Fruit fly (Drosophila melanogaster) whole organism, prepupa: ENCODE data around the gene CG4073.
A peak's percentile ranks its signal among the peaks of the same experiment; 100 is the strongest.

ENCODE experiments used
- Blimp-1 ChIP-seq: fragments of 200-800 bp; sonication (Bioruptor generic); optimal IDR thresholded peaks from 3 replicates; lab custom pipeline; 2017; ENCODE audit warnings: missing biosample characterization, missing genetic modification characterization, mild to moderate bottlenecking, moderate library complexity, missing genetic modification reagents
- CG10631 ChIP-seq: fragments of 200-800 bp; sonication (Bioruptor generic); optimal IDR thresholded peaks from 2 replicates; lab custom pipeline; 2016; ENCODE audit warnings: missing biosample characterization, missing genetic modification characterization
- CG10669 ChIP-seq: fragments of 200-800 bp; sonication (Bioruptor generic); optimal IDR thresholded peaks from 3 replicates; lab custom pipeline; 2018; ENCODE audit warnings: missing biosample characterization, mild to moderate bottlenecking, missing genetic modification characterization, moderate library complexity
- CG11294 ChIP-seq: fragments of 200-800 bp; sonication (Bioruptor generic); IDR thresholded peaks from 2 replicates; pipeline ENCODE4 v1.3.6; 2022; ENCODE audit warnings: missing biosample characterization, missing genetic modification characterization
- CG11762 ChIP-seq: fragments of 200-800 bp; sonication (Bioruptor generic); optimal IDR thresholded peaks from 3 replicates; lab custom pipeline; 2016; ENCODE audit warnings: missing biosample characterization, missing genetic modification characterization; ENCODE audit not compliant: insufficient read depth
- CG15336 ChIP-seq: fragments of 200-800 bp; sonication (Bioruptor generic); IDR thresholded peaks from 2 replicates; pipeline ENCODE4 v1.3.6; 2022; ENCODE audit warnings: missing biosample characterization, missing genetic modification characterization
- CG1621 ChIP-seq: fragments of 200-800 bp; sonication (Bioruptor generic); optimal IDR thresholded peaks from 3 replicates; lab custom pipeline; 2018; ENCODE audit warnings: missing biosample characterization, mild to moderate bottlenecking, missing genetic modification characterization
- CG31627 ChIP-seq: fragments of 200-800 bp; sonication (Bioruptor generic); optimal IDR thresholded peaks from 3 replicates; lab custom pipeline; 2016; ENCODE audit warnings: missing biosample characterization, missing genetic modification characterization
- CG32006 ChIP-seq: fragments of 200-800 bp; sonication (Bioruptor generic); optimal IDR thresholded peaks from 3 replicates; lab custom pipeline; 2017; ENCODE audit warnings: missing biosample characterization, mild to moderate bottlenecking, missing genetic modification characterization
- CG3919 ChIP-seq: fragments of 200-800 bp; sonication (Bioruptor generic); optimal IDR thresholded peaks from 3 replicates; lab custom pipeline; 2016; ENCODE audit warnings: missing biosample characterization, missing genetic modification characterization
- CG4318 ChIP-seq: fragments of 200-800 bp; sonication (Bioruptor generic); optimal IDR thresholded peaks from 3 replicates; lab custom pipeline; 2017; ENCODE audit warnings: missing biosample characterization, mild to moderate bottlenecking, missing genetic modification characterization
- CG6163 ChIP-seq: fragments of 200-800 bp; sonication (Bioruptor generic); IDR thresholded peaks from 3 replicates; pipeline ENCODE4 v1.3.6; 2022; ENCODE audit warnings: missing biosample characterization, missing genetic modification characterization
- CG6276 ChIP-seq: fragments of 200-800 bp; sonication (Bioruptor generic); optimal IDR thresholded peaks from 2 replicates; lab custom pipeline; 2017; ENCODE audit warnings: missing biosample characterization, mild to moderate bottlenecking, missing genetic modification characterization
- CG6854 ChIP-seq: fragments of 200-800 bp; sonication (Bioruptor generic); optimal IDR thresholded peaks from 2 replicates; lab custom pipeline; 2017; ENCODE audit warnings: missing biosample characterization, mild to moderate bottlenecking, missing genetic modification characterization
- Eip75B ChIP-seq: fragments of 200-800 bp; sonication (Bioruptor generic); optimal IDR thresholded peaks from 3 replicates; lab custom pipeline; 2016; ENCODE audit warnings: missing biosample characterization, missing genetic modification characterization
- Eip78C ChIP-seq: fragments of 200-800 bp; sonication (Bioruptor generic); peaks from one replicate; lab custom pipeline; 2016; ENCODE audit warnings: missing biosample characterization, missing genetic modification characterization
- Eip93F ChIP-seq: fragments of 200-800 bp; sonication (Bioruptor generic); optimal IDR thresholded peaks from 2 replicates; lab custom pipeline; 2016; ENCODE audit warnings: missing biosample characterization, mild to moderate bottlenecking, missing genetic modification characterization
- Ets21C ChIP-seq: fragments of 200-800 bp; sonication (Bioruptor generic); optimal IDR thresholded peaks from 3 replicates; lab custom pipeline; 2016; ENCODE audit warnings: missing biosample characterization, missing genetic modification characterization
- Ets96B ChIP-seq: fragments of 200-800 bp; optimal IDR thresholded peaks from 2 replicates; lab custom pipeline; 2019; ENCODE audit warnings: missing biosample characterization, mild to moderate bottlenecking, missing genetic modification characterization, moderate library complexity
- Hr39 ChIP-seq: fragments of 200-800 bp; sonication (Bioruptor generic); optimal IDR thresholded peaks from 2 replicates; lab custom pipeline; 2016; ENCODE audit warnings: missing biosample characterization, missing genetic modification characterization
- Hr4 ChIP-seq: fragments of 200-800 bp; sonication (Bioruptor generic); optimal IDR thresholded peaks from 3 replicates; lab custom pipeline; 2016; ENCODE audit warnings: missing biosample characterization, missing genetic modification characterization
- Lpt ChIP-seq: fragments of 200-800 bp; sonication (Bioruptor generic); optimal IDR thresholded peaks from 3 replicates; lab custom pipeline; 2016; ENCODE audit warnings: missing biosample characterization, missing genetic modification characterization
- Met ChIP-seq: fragments of 200-800 bp; sonication (Bioruptor generic); optimal IDR thresholded peaks from 3 replicates; lab custom pipeline; 2016; ENCODE audit warnings: missing biosample characterization, missing genetic modification characterization
- Smox ChIP-seq: fragments of 200-800 bp; sonication (Bioruptor generic); optimal IDR thresholded peaks from 3 replicates; lab custom pipeline; 2016; ENCODE audit warnings: missing biosample characterization, missing genetic modification characterization
- Sox102F ChIP-seq: fragments of 200-800 bp; sonication (Bioruptor generic); optimal IDR thresholded peaks from 2 replicates; lab custom pipeline; 2016; ENCODE audit warnings: missing biosample characterization, mild to moderate bottlenecking, missing genetic modification characterization
- Sox14 ChIP-seq: fragments of 200-800 bp; sonication (Bioruptor generic); optimal IDR thresholded peaks from 3 replicates; lab custom pipeline; 2016; ENCODE audit warnings: missing biosample characterization, missing genetic modification characterization
- Sox15 ChIP-seq: fragments of 200-800 bp; sonication (Bioruptor generic); optimal IDR thresholded peaks from 3 replicates; lab custom pipeline; 2016; ENCODE audit warnings: missing biosample characterization, missing genetic modification characterization
- achi ChIP-seq: fragments of 200-800 bp; sonication (Bioruptor generic); optimal IDR thresholded peaks from 3 replicates; lab custom pipeline; 2016; ENCODE audit warnings: missing biosample characterization, missing genetic modification characterization
- acj6 ChIP-seq: fragments of 200-800 bp; sonication (Bioruptor generic); optimal IDR thresholded peaks from 3 replicates; lab custom pipeline; 2016; ENCODE audit warnings: missing biosample characterization, missing genetic modification characterization
- cyc ChIP-seq: fragments of 200-800 bp; sonication (Bioruptor generic); optimal IDR thresholded peaks from 3 replicates; lab custom pipeline; 2016; ENCODE audit warnings: missing biosample characterization, missing genetic modification characterization
- dac ChIP-seq: fragments of 200-800 bp; sonication (Bioruptor generic); optimal IDR thresholded peaks from 2 replicates; lab custom pipeline; 2017; ENCODE audit warnings: missing biosample characterization, mild to moderate bottlenecking, missing genetic modification characterization
- dsx ChIP-seq: fragments of 200-800 bp; optimal IDR thresholded peaks from 3 replicates; lab custom pipeline; 2019; ENCODE audit warnings: missing biosample characterization, mild to moderate bottlenecking, missing genetic modification characterization, moderate library complexity; ENCODE audit not compliant: poor library complexity, severe bottlenecking
- esn ChIP-seq: fragments of 200-800 bp; sonication (Bioruptor generic); optimal IDR thresholded peaks from 2 replicates; lab custom pipeline; 2016; ENCODE audit warnings: missing biosample characterization, mild to moderate bottlenecking, missing genetic modification characterization, moderate library complexity
- fd59A ChIP-seq: fragments of 200-800 bp; sonication (Bioruptor generic); optimal IDR thresholded peaks from 2 replicates; lab custom pipeline; 2017; ENCODE audit warnings: missing biosample characterization, mild to moderate bottlenecking, missing genetic modification characterization, missing genetic modification reagents
- fd85E ChIP-seq: fragments of 200-800 bp; sonication (Bioruptor generic); optimal IDR thresholded peaks from 3 replicates; lab custom pipeline; 2016; ENCODE audit warnings: missing biosample characterization, missing genetic modification characterization
- fkh ChIP-seq: fragments of 200-800 bp; sonication (Bioruptor generic); optimal IDR thresholded peaks from 3 replicates; lab custom pipeline; 2017; ENCODE audit warnings: missing biosample characterization, mild to moderate bottlenecking, missing genetic modification characterization, moderate library complexity
- lz ChIP-seq: fragments of 200-800 bp; sonication (Bioruptor generic); optimal IDR thresholded peaks from 3 replicates; lab custom pipeline; 2016; ENCODE audit warnings: missing biosample characterization, missing genetic modification characterization
- net ChIP-seq: fragments of 200-800 bp; sonication (Bioruptor generic); optimal IDR thresholded peaks from 3 replicates; lab custom pipeline; 2016; ENCODE audit warnings: missing biosample characterization, missing genetic modification characterization
- pdm3 ChIP-seq: fragments of 200-800 bp; sonication (Bioruptor generic); optimal IDR thresholded peaks from 3 replicates; lab custom pipeline; 2016; ENCODE audit warnings: missing biosample characterization, missing genetic modification characterization
- salr ChIP-seq, 2 experiments: fragments of 200-800 bp; sonication (Bioruptor generic); optimal IDR thresholded peaks; 3 replicates each; lab custom pipeline; 2016 to 2018; ENCODE audit warnings: missing biosample characterization in 2 of 2, missing genetic modification characterization in 2 of 2, mild to moderate bottlenecking in 1 of 2
- spab ChIP-seq: fragments of 200-800 bp; sonication (Bioruptor generic); optimal IDR thresholded peaks from 2 replicates; lab custom pipeline; 2017; ENCODE audit warnings: missing biosample characterization, mild to moderate bottlenecking, missing genetic modification characterization, missing genetic modification reagents
- ss ChIP-seq, 2 experiments: fragments of 200-800 bp; sonication (Bioruptor generic); optimal IDR thresholded peaks; 2 replicates in 1 of 2; 3 replicates in 1 of 2; lab custom pipeline; 2017 to 2018; ENCODE audit warnings: mild to moderate bottlenecking in 2 of 2, missing biosample characterization in 2 of 2, missing genetic modification characterization in 2 of 2, moderate library complexity in 1 of 2
- svp ChIP-seq: fragments of 200-800 bp; sonication (Bioruptor generic); peaks from one replicate; lab custom pipeline; 2016; ENCODE audit warnings: missing biosample characterization, missing genetic modification characterization
- topi ChIP-seq: fragments of 200-800 bp; sonication (Bioruptor generic); optimal IDR thresholded peaks from 3 replicates; lab custom pipeline; 2016; ENCODE audit warnings: missing biosample characterization, missing genetic modification characterization
- vri ChIP-seq: fragments of 200-800 bp; sonication (Bioruptor generic); optimal IDR thresholded peaks from 3 replicates; lab custom pipeline; 2016; ENCODE audit warnings: missing biosample characterization, mild to moderate bottlenecking, missing genetic modification characterization

Gene CG4073

dm6 chr3R:10672680-10673079, 41.9 kb upstream of the CG4073 start:
- TF ChIP-seq esn (GFP tag; lab: Kevin White, UChicago) (peak; percentile 18), acj6 (GFP tag; lab: Kevin White, UChicago) (no peak), Met (GFP tag; lab: Kevin White, UChicago) (peak; percentile 24), CG6854 (GFP tag; lab: Kevin White, UChicago) (no peak), Eip78C (peak; percentile 51), vri (no peak), Sox102F (peak; percentile 5), CG6276 (GFP tag; lab: Kevin White, UChicago) (no peak), CG1621 (tag; lab: Kevin White, UChicago) (no peak), svp (peak; percentile 76), Lpt (no peak), Smox (GFP tag; lab: Kevin White, UChicago) (peak; percentile 20), Hr4 (GFP tag; lab: Kevin White, UChicago) (no peak), CG31627 (no peak), CG11294 (GFP tag; lab: Robert Waterston, UW) (no peak), fkh (GFP tag; lab: Kevin White, UChicago) (no peak), topi (GFP tag; lab: Kevin White, UChicago) (no peak), Hr39 (peak; percentile 2), CG32006 (GFP tag; lab: Kevin White, UChicago) (no peak), net (GFP tag; lab: Kevin White, UChicago) (no peak), fd59A (GFP tag; lab: Kevin White, UChicago) (no peak), CG11762 (no peak), CG10669 (GFP tag; lab: Kevin White, UChicago) (no peak), Sox15 (GFP tag; lab: Kevin White, UChicago) (no peak), lz (GFP tag; lab: Kevin White, UChicago) (peak; percentile 18)

- TF ChIP-seq vri = peak; percentile 21
- TF ChIP-seq pdm3 = peak; percentile 13
- TF ChIP-seq Sox102F = peak; percentile 6
- TF ChIP-seq lz (GFP tag; lab: Kevin White, UChicago) = peak; percentile 28
- TF ChIP-seq cyc (GFP tag; lab: Kevin White, UChicago) = peak; percentile 16
- TF ChIP-seq Smox (GFP tag; lab: Kevin White, UChicago) = peak; percentile 14
- TF ChIP-seq Blimp-1 (GFP tag; lab: Kevin White, UChicago) = no peak
- TF ChIP-seq ss (GFP tag; optimal IDR thresholded peaks at IDR 0.05; lab: Kevin White, UChicago) = no peak
- TF ChIP-seq CG32006 (GFP tag; lab: Kevin White, UChicago) = no peak
- TF ChIP-seq CG10631 (GFP tag; lab: Kevin White, UChicago) = no peak
- no peak for TF ChIP-seq Sox14 (GFP tag; lab: Kevin White, UChicago)
- no peak for TF ChIP-seq Eip75B
- no peak for TF ChIP-seq CG15336
- TF ChIP-seq Met (GFP tag; lab: Kevin White, UChicago) = peak; percentile 32
- TF ChIP-seq fd85E = no peak
- TF ChIP-seq acj6 (GFP tag; lab: Kevin White, UChicago) = peak; percentile 7
- TF ChIP-seq Ets21C (GFP tag; lab: Kevin White, UChicago) = peak; percentile 3
- no peak for TF ChIP-seq Lpt
- no peak for TF ChIP-seq CG11294 (GFP tag; lab: Robert Waterston, UW)
- no peak for TF ChIP-seq CG10669 (GFP tag; lab: Kevin White, UChicago)
- TF ChIP-seq CG3919 (GFP tag; lab: Kevin White, UChicago) = no peak
- peak; percentile 18 for TF ChIP-seq esn (GFP tag; lab: Kevin White, UChicago)
- TF ChIP-seq dsx (GFP tag; lab: Kevin White, UChicago) = no peak
- no peak for TF ChIP-seq dac
- TF ChIP-seq spab (GFP tag; lab: Kevin White, UChicago) = peak; percentile 3
- TF ChIP-seq fd59A (GFP tag; lab: Kevin White, UChicago) = no peak
- TF ChIP-seq CG4318 (GFP tag; lab: Kevin White, UChicago) = no peak
- TF ChIP-seq Eip93F (GFP tag; lab: Kevin White, UChicago) = no peak
- TF ChIP-seq Ets96B (tag; lab: Kevin White, UChicago) = peak; percentile 1
- peak; percentile 72 for TF ChIP-seq svp
- TF ChIP-seq achi (GFP tag; lab: Kevin White, UChicago) = peak; percentile 7
- no peak for TF ChIP-seq salr (GFP tag; optimal IDR thresholded peaks at IDR 0.05; lab: Kevin White, UChicago)
- peak; percentile 39 for TF ChIP-seq Eip78C
- peak; percentile 38; the same call in 1 of the 3 replicates for TF ChIP-seq CG6163 (GFP tag; lab: Robert Waterston, UW)
- TF ChIP-seq CG31627 = peak; percentile 22
- TF ChIP-seq Sox15 (GFP tag; lab: Kevin White, UChicago) = no peak
- no peak for TF ChIP-seq CG11762
- no peak for TF ChIP-seq topi (GFP tag; lab: Kevin White, UChicago)
- peak; percentile 30 for TF ChIP-seq Hr39
- TF ChIP-seq, all 60 proteins: peak for 18
Observed at dm6 chr3R:10673571-10673970, 41.0 kb upstream of the CG4073 start.
